Worm (Caenorhabditis elegans): ENCODE data around the gene M70.5.

- TF ChIP-seq unc-3 (GFP tag; conservative IDR thresholded peaks at IDR 0.05), result no peak
- TF ChIP-seq unc-3 (tag; optimal IDR thresholded peaks at IDR 0.05), result no peak
- TF ChIP-seq ceh-19 (GFP tag; optimal IDR thresholded peaks at IDR 0.05), result no peak
- no peak for TF ChIP-seq pha-4 (tag; optimal IDR thresholded peaks at IDR 0.05)
- TF ChIP-seq T23F11.4 (GFP tag; optimal IDR thresholded peaks at IDR 0.05), result no peak
These were observed 9.1 kb upstream of the M70.5 start for ce11 chrIV:2284462-2285047.
